Worm (Caenorhabditis elegans) whole organism, L1 larva: Measurements from ENCODE around the gene srd-34.

Experiments used
- C16A3.4 ChIP-seq: fragments of 150-350 bp; optimal IDR thresholded peaks from 2 replicates; lab custom pipeline; 2014; ENCODE audit warnings: missing biosample characterization, missing genetic modification characterization
- C34B4.2 ChIP-seq: sonication (generic microtip); optimal IDR thresholded peaks from 2 replicates; lab custom pipeline; 2017; ENCODE audit warnings: mild to moderate bottlenecking, missing genetic modification characterization, missing compliant biosample characterization
- aha-1 ChIP-seq: fragments of 150-350 bp; optimal IDR thresholded peaks from 2 replicates; lab custom pipeline; 2014; ENCODE audit warnings: missing biosample characterization, missing genetic modification characterization
- alr-1 ChIP-seq: fragments of 200-800 bp; sonication (Bioruptor generic); optimal IDR thresholded peaks from 2 replicates; lab custom pipeline; 2018; ENCODE audit warnings: borderline replicate concordance, mild to moderate bottlenecking, missing genetic modification characterization, missing compliant biosample characterization
- ama-1 ChIP-seq: fragments of 150-350 bp; optimal IDR thresholded peaks from 2 replicates; lab custom pipeline; 2014
- blmp-1 ChIP-seq: fragments of 150-350 bp; optimal IDR thresholded peaks from 2 replicates; lab custom pipeline; 2014; ENCODE audit warnings: missing biosample characterization, missing genetic modification characterization
- ceh-82 ChIP-seq, 3 experiments: fragments of 150-350 bp in 1 of 3; sonication (generic microtip) in 2 of 3; optimal IDR thresholded peaks; 2 replicates each; lab custom pipeline; 2014 to 2017; ENCODE audit warnings: missing biosample characterization in 3 of 3, missing genetic modification characterization in 3 of 3
- dpl-1 ChIP-seq, 3 experiments: fragments of 150-350 bp in 2 of 3; sonication (generic microtip) in 1 of 3; optimal IDR thresholded peaks; 2 replicates each; lab custom pipeline; 2014 to 2017; ENCODE audit warnings: missing biosample characterization in 3 of 3, missing genetic modification characterization in 3 of 3, missing genetic modification reagents in 3 of 3
- dsc-1 ChIP-seq: sonication (generic microtip); optimal IDR thresholded peaks from 2 replicates; lab custom pipeline; 2016; ENCODE audit warnings: mild to moderate bottlenecking, missing genetic modification characterization, missing compliant biosample characterization
- efl-1 ChIP-seq, 4 experiments: fragments of 150-350 bp; optimal IDR thresholded peaks in 3 of 4; peaks in 1 of 4; 1 replicate in 1 of 4; 2 replicates in 3 of 4; lab custom pipeline; 2014; ENCODE audit warnings: missing biosample characterization in 2 of 4, missing genetic modification characterization in 2 of 4, missing genetic modification reagents in 2 of 4
- efl-3 ChIP-seq: fragments of 200-800 bp; sonication (Bioruptor generic); optimal IDR thresholded peaks from 2 replicates; lab custom pipeline; 2018; ENCODE audit warnings: mild to moderate bottlenecking, missing genetic modification characterization, missing compliant biosample characterization
- elt-2 ChIP-seq: sonication (generic microtip); optimal IDR thresholded peaks from 2 replicates; lab custom pipeline; 2016; ENCODE audit warnings: missing genetic modification characterization, mild to moderate bottlenecking, inconsistent platforms, missing compliant biosample characterization, missing genetic modification reagents
- elt-3 ChIP-seq, 6 experiments: fragments of 150-350 bp in 1 of 6; sonication (generic microtip); optimal IDR thresholded peaks; 2 replicates each; lab custom pipeline; 2017 to 2018; ENCODE audit warnings: missing biosample characterization in 6 of 6, missing genetic modification characterization in 6 of 6, inconsistent platforms in 1 of 6
- fkh-10 ChIP-seq: sonication (generic microtip); optimal IDR thresholded peaks from 2 replicates; lab custom pipeline; 2017; ENCODE audit warnings: missing biosample characterization, missing genetic modification reagents, missing genetic modification characterization
- fkh-8 ChIP-seq: sonication (generic microtip); optimal IDR thresholded peaks from 2 replicates; lab custom pipeline; 2016; ENCODE audit warnings: mild to moderate bottlenecking, missing genetic modification characterization, missing compliant biosample characterization
- irx-1 ChIP-seq: sonication (generic microtip); optimal IDR thresholded peaks from 2 replicates; lab custom pipeline; 2016; ENCODE audit warnings: missing genetic modification characterization, missing compliant biosample characterization
- jun-1 ChIP-seq: fragments of 150-350 bp; optimal IDR thresholded peaks from 2 replicates; lab custom pipeline; 2014; ENCODE audit warnings: missing biosample characterization, missing genetic modification reagents, missing genetic modification characterization
- lin-14 ChIP-seq: fragments of 200-800 bp; sonication (Bioruptor generic); optimal IDR thresholded peaks from 2 replicates; lab custom pipeline; 2018; ENCODE audit warnings: mild to moderate bottlenecking, missing genetic modification characterization, moderate library complexity, missing compliant biosample characterization
- lin-35 ChIP-seq, 2 experiments: fragments of 150-350 bp; optimal IDR thresholded peaks; 2 replicates each; lab custom pipeline; 2014; ENCODE audit warnings: missing biosample characterization in 2 of 2, missing genetic modification characterization in 2 of 2, missing genetic modification reagents in 2 of 2
- mdl-1 ChIP-seq, 2 experiments: fragments of 150-350 bp; optimal IDR thresholded peaks; 2 replicates each; lab custom pipeline; 2014 to 2017; ENCODE audit warnings: missing biosample characterization in 2 of 2, missing genetic modification characterization in 2 of 2, inconsistent platforms in 1 of 2
- mep-1 ChIP-seq: fragments of 150-350 bp; optimal IDR thresholded peaks from 2 replicates; lab custom pipeline; 2014; ENCODE audit warnings: missing biosample characterization, missing genetic modification characterization
- nhr-11 ChIP-seq: fragments of 150-350 bp; optimal IDR thresholded peaks from 2 replicates; lab custom pipeline; 2014; ENCODE audit warnings: missing biosample characterization, missing genetic modification characterization
- nhr-20 ChIP-seq: sonication (generic microtip); optimal IDR thresholded peaks from 2 replicates; lab custom pipeline; 2016; ENCODE audit warnings: mild to moderate bottlenecking, missing genetic modification characterization, missing compliant biosample characterization
- nhr-237 ChIP-seq: fragments of 150-350 bp; optimal IDR thresholded peaks from 2 replicates; lab custom pipeline; 2014; ENCODE audit warnings: missing biosample characterization, missing genetic modification characterization
- nhr-71 ChIP-seq: sonication (generic microtip); optimal IDR thresholded peaks from 2 replicates; lab custom pipeline; 2016; ENCODE audit warnings: mild to moderate bottlenecking, missing genetic modification characterization, moderate library complexity, missing compliant biosample characterization
- nhr-77 ChIP-seq: fragments of 150-350 bp; optimal IDR thresholded peaks from 2 replicates; lab custom pipeline; 2014; ENCODE audit warnings: missing biosample characterization, missing genetic modification characterization
- nhr-84 ChIP-seq: sonication (generic microtip); optimal IDR thresholded peaks from 2 replicates; lab custom pipeline; 2017; ENCODE audit warnings: missing biosample characterization, missing genetic modification characterization
- nhr-90 ChIP-seq: sonication (generic microtip); optimal IDR thresholded peaks from 2 replicates; lab custom pipeline; 2016; ENCODE audit warnings: mild to moderate bottlenecking, missing genetic modification characterization, missing compliant biosample characterization; ENCODE audit not compliant: poor library complexity
- pqm-1 ChIP-seq: sonication (generic microtip); optimal IDR thresholded peaks from 3 replicates; lab custom pipeline; 2017; ENCODE audit warnings: missing biosample characterization, missing genetic modification characterization
- rnt-1 ChIP-seq: sonication (generic microtip); optimal IDR thresholded peaks from 2 replicates; lab custom pipeline; 2016; ENCODE audit warnings: mild to moderate bottlenecking, missing genetic modification characterization, moderate library complexity, missing compliant biosample characterization
- snpc-4 ChIP-seq: fragments of 150-350 bp; optimal IDR thresholded peaks from 2 replicates; lab custom pipeline; 2014; ENCODE audit warnings: missing biosample characterization, missing genetic modification characterization
- snu-23 ChIP-seq: sonication (generic microtip); optimal IDR thresholded peaks from 2 replicates; lab custom pipeline; 2016; ENCODE audit warnings: missing genetic modification characterization, missing compliant biosample characterization
- sox-4 ChIP-seq: sonication (generic microtip); optimal IDR thresholded peaks from 2 replicates; lab custom pipeline; 2016; ENCODE audit warnings: missing genetic modification characterization, missing compliant biosample characterization
- tbx-2 ChIP-seq: sonication (generic microtip); optimal IDR thresholded peaks from 2 replicates; lab custom pipeline; 2016; ENCODE audit warnings: missing genetic modification characterization, missing compliant biosample characterization
- unc-130 ChIP-seq: fragments of 150-350 bp; optimal IDR thresholded peaks from 2 replicates; lab custom pipeline; 2017; ENCODE audit warnings: missing biosample characterization, missing genetic modification characterization, inconsistent platforms
- unc-30 ChIP-seq: sonication (generic microtip); optimal IDR thresholded peaks from 2 replicates; lab custom pipeline; 2017; ENCODE audit warnings: missing biosample characterization, missing genetic modification characterization
- unc-98 ChIP-seq: fragments of 200-800 bp; sonication (Bioruptor generic); IDR thresholded peaks from 2 replicates; pipeline ENCODE4 v1.3.6; 2022; ENCODE audit warnings: missing genetic modification characterization, missing compliant biosample characterization
- vab-15 ChIP-seq: sonication (generic microtip); optimal IDR thresholded peaks from 2 replicates; lab custom pipeline; 2017; ENCODE audit warnings: missing genotype, mild to moderate bottlenecking, missing genetic modification characterization, missing compliant biosample characterization
- zag-1 ChIP-seq: fragments of 150-350 bp; optimal IDR thresholded peaks from 2 replicates; lab custom pipeline; 2014; ENCODE audit warnings: missing biosample characterization, missing genetic modification characterization
- ztf-11 ChIP-seq, 2 experiments: sonication (generic microtip); optimal IDR thresholded peaks; 2 replicates each; lab custom pipeline; 2016 to 2017; ENCODE audit warnings: missing genetic modification characterization in 2 of 2, missing biosample characterization in 1 of 2, missing compliant biosample characterization in 1 of 2
- ztf-4 ChIP-seq: fragments of 150-350 bp; optimal IDR thresholded peaks from 2 replicates; lab custom pipeline; 2014; ENCODE audit warnings: missing biosample characterization, missing genetic modification characterization

Gene srd-34

DNA sequence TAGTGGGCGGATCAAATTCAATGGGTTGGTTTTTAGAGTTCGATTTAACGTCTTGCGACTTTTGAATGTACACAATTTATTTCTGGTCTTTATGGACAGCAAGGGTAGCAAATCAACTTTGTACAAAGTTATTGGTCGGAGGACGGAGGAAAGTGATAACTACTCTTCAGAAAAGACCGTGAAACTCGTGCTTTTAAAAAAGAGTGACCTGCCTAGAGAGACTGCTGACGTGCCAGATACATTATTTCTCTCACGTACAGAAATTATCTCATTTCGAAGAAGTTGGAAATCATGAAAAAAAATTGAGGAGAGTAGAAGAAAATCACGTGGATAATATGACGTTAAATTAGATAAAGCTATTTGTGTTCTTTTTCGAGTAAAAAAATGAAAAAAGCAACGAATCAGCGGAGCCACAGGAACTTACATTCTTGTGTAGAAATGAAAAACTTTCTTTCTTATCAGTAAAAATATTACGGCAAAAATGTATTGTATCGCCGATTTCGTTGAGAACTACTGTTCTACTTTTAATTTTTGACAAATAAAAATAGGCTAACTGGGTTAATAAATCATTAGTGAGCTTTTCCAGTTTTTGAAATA, 12.7 kb downstream of the srd-34 start, which contains the start of gene ppm-1.A (continued):
- TF ChIP-seq ztf-4 (tag; lab: Kevin White, UChicago) (no peak), nhr-71 (tag; lab: Kevin White, UChicago) (peak; percentile 57), elt-3 (tag; optimal IDR thresholded peaks at IDR 0.05; lab: Kevin White, UChicago) (peak in 2 of 6 experiments; percentile 14 to 60), pqm-1 (tag; lab: Kevin White, UChicago) (no peak), irx-1 (tag; lab: Kevin White, UChicago) (no peak), unc-98 (GFP tag; lab: Robert Waterston, UW) (no peak), C34B4.2 (tag; lab: Kevin White, UChicago) (no peak), dsc-1 (no peak), zag-1 (tag; lab: Kevin White, UChicago) (no peak), jun-1 (tag; lab: Kevin White, UChicago) (no peak), ceh-82 (tag; optimal IDR thresholded peaks at IDR 0.05; lab: Kevin White, UChicago) (no peak), alr-1 (no peak), unc-130 (tag; lab: Kevin White, UChicago) (no peak), nhr-77 (tag; lab: Kevin White, UChicago) (no peak), tbx-2 (no peak), fkh-10 (GFP tag; lab: Kevin White, UChicago) (no peak), fkh-8 (tag; lab: Kevin White, UChicago) (no peak), nhr-237 (tag; lab: Kevin White, UChicago) (no peak), unc-30 (tag; lab: Kevin White, UChicago) (no peak), mep-1 (tag; lab: Kevin White, UChicago) (peak; percentile 29), nhr-84 (tag; lab: Kevin White, UChicago) (no peak), blmp-1 (peak; percentile 73), aha-1 (no peak), nhr-11 (tag; lab: Kevin White, UChicago) (no peak), snpc-4 (tag; lab: Kevin White, UChicago) (no peak), ztf-11 (tag; optimal IDR thresholded peaks at IDR 0.05; lab: Kevin White, UChicago) (no peak)

DNA sequence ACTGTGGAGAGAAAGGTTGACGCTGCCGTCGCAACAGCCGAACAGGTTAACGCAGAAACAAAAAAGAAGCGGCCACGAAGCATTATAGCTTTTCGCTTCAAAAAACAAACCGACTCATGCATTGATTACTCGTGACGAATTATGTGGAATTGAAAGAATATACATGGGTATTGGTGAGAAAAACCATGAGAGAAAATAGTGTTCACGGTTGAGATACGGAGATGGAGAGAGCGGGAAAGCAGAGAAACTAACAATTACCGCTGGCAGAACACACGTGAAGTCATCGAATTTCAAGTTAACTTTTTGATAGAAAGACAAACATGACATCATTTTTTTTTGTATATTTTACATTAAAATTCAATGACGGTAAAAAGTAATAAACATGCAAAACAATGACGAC, 13.6 kb downstream of the srd-34 start:
- no peak for TF ChIP-seq ztf-4 (tag; lab: Kevin White, UChicago)
- peak in 1 of 2 experiments; percentile 27 for TF ChIP-seq efl-1 (optimal IDR thresholded peaks at IDR 0.05; lab: Kevin White, UChicago)
- TF ChIP-seq efl-1 (GFP tag; optimal IDR thresholded peaks at IDR 0.05 in 1 of 2; lab: Kevin White, UChicago): peak; percentile 13 to 93
- TF ChIP-seq sox-4: no peak
- peak; percentile 53 for TF ChIP-seq nhr-20 (tag; lab: Kevin White, UChicago)
- peak; percentile 17 for TF ChIP-seq elt-2 (tag; lab: Kevin White, UChicago)
- peak; percentile 42 for TF ChIP-seq mep-1 (tag; lab: Kevin White, UChicago)
- no peak for TF ChIP-seq vab-15 (tag; lab: Kevin White, UChicago)
- peak; percentile 44 for TF ChIP-seq blmp-1
- peak; percentile 62 for TF ChIP-seq lin-14 (GFP tag; lab: Kevin White, UChicago)
- TF ChIP-seq lin-35 (GFP tag; optimal IDR thresholded peaks at IDR 0.05; lab: Kevin White, UChicago): peak; percentile 7 to 56
- peak; percentile 24 for TF ChIP-seq nhr-90 (tag; lab: Kevin White, UChicago)
- TF ChIP-seq elt-3 (tag; optimal IDR thresholded peaks at IDR 0.05; lab: Kevin White, UChicago): peak in 1 of 6 experiments; percentile 17
- TF ChIP-seq dpl-1 (GFP tag; optimal IDR thresholded peaks at IDR 0.05; lab: Kevin White, UChicago): peak in 2 of 3 experiments; percentile 14 to 35
- peak; percentile 45 for TF ChIP-seq snu-23 (GFP tag; lab: Kevin White, UChicago)
- peak; percentile 58 for TF ChIP-seq ama-1 (lab: Kevin White, UChicago)
- TF ChIP-seq efl-3: no peak
- TF ChIP-seq fkh-8 (tag; lab: Kevin White, UChicago): peak; percentile 50
- peak; percentile 16 for TF ChIP-seq rnt-1 (tag; lab: Kevin White, UChicago)
- TF ChIP-seq mdl-1 (tag; optimal IDR thresholded peaks at IDR 0.05; lab: Kevin White, UChicago): peak in 1 of 2 experiments; percentile 31
- no peak for TF ChIP-seq C16A3.4 (tag; lab: Kevin White, UChicago)
- TF ChIP-seq nhr-71 (tag; lab: Kevin White, UChicago): peak; percentile 63
- TF ChIP-seq, all 84 proteins: peak for 16
